Worm (Caenorhabditis elegans): ENCODE results near the gene mltn-1.

- TF ChIP-seq dpl-1 (GFP tag; optimal IDR thresholded peaks at IDR 0.05) (peak in 1 of 3 experiments; percentile 3), dsc-1 (tag; optimal IDR thresholded peaks at IDR 0.05) (no peak), elt-3 (tag; optimal IDR thresholded peaks at IDR 0.05) (no peak), tlp-1 (tag; optimal IDR thresholded peaks at IDR 0.05) (no peak), ces-1 (GFP tag; optimal IDR thresholded peaks at IDR 0.05) (no peak), unc-62 (GFP tag; optimal IDR thresholded peaks at IDR 0.05) (no peak), nhr-11 (tag; optimal IDR thresholded peaks at IDR 0.05) (no peak), lin-14 (GFP tag; optimal IDR thresholded peaks at IDR 0.05) (no peak), fkh-10 (GFP tag; optimal IDR thresholded peaks at IDR 0.05) (no peak), ama-1 (optimal IDR thresholded peaks at IDR 0.05) (no peak), sptf-1 (tag; optimal IDR thresholded peaks at IDR 0.05) (no peak), blmp-1 (tag; optimal IDR thresholded peaks at IDR 0.05) (no peak), lin-35 (GFP tag; optimal IDR thresholded peaks at IDR 0.05) (no peak), nhr-90 (tag; optimal IDR thresholded peaks at IDR 0.05; ENCODE audit: poor library complexity) (no peak)
These were observed 43.1 kb upstream of the mltn-1 start for ce11 chrII:13188084-13188483.

Data from whole organism, L1 larva.